Worm (Caenorhabditis elegans) whole organism, L3 larva: ENCODE data around the gene ntl-9.

Experiments
- R02D3.7 ChIP-seq: fragments of 150-350 bp; optimal IDR thresholded peaks from 2 replicates; lab custom pipeline; 2014; ENCODE audit warnings: missing biosample characterization, missing genetic modification characterization
- ceh-28 ChIP-seq: fragments of 150-350 bp; optimal IDR thresholded peaks from 2 replicates; lab custom pipeline; 2014; ENCODE audit warnings: missing biosample characterization, missing genetic modification reagents, missing genetic modification characterization
- ceh-9 ChIP-seq: sonication (generic microtip); optimal IDR thresholded peaks from 2 replicates; lab custom pipeline; 2018; ENCODE audit warnings: missing biosample characterization, missing genetic modification characterization
- daf-12 ChIP-seq: fragments of 150-350 bp; optimal IDR thresholded peaks from 2 replicates; lab custom pipeline; 2014; ENCODE audit warnings: missing biosample characterization, missing genetic modification reagents, missing genetic modification characterization
- egl-27 ChIP-seq: sonication (generic microtip); optimal IDR thresholded peaks from 4 replicates; lab custom pipeline; 2017; ENCODE audit warnings: missing biosample characterization, missing genetic modification reagents, missing genetic modification characterization
- elt-1 ChIP-seq: fragments of 150-350 bp; optimal IDR thresholded peaks from 2 replicates; lab custom pipeline; 2014; ENCODE audit warnings: missing biosample characterization, missing genetic modification characterization
- elt-2 ChIP-seq: sonication (generic microtip); optimal IDR thresholded peaks from 2 replicates; lab custom pipeline; 2016; ENCODE audit warnings: missing genetic modification reagents, mild to moderate bottlenecking, missing genetic modification characterization, missing compliant biosample characterization
- elt-3 ChIP-seq, 3 experiments: fragments of 150-350 bp in 1 of 3; sonication (generic microtip) in 2 of 3; optimal IDR thresholded peaks; 2 replicates in 2 of 3; 4 replicates in 1 of 3; lab custom pipeline; 2014 to 2017; ENCODE audit warnings: missing biosample characterization in 3 of 3, missing genetic modification characterization in 3 of 3
- eor-1 ChIP-seq, 2 experiments: fragments of 150-350 bp; optimal IDR thresholded peaks; 2 replicates each; lab custom pipeline; 2014 to 2018; ENCODE audit warnings: missing biosample characterization in 2 of 2, missing genetic modification characterization in 2 of 2
- fkh-10 ChIP-seq: sonication (generic microtip); optimal IDR thresholded peaks from 2 replicates; lab custom pipeline; 2017; ENCODE audit warnings: missing biosample characterization, missing genetic modification reagents, missing genetic modification characterization
- fos-1 ChIP-seq: fragments of 150-350 bp; optimal IDR thresholded peaks from 2 replicates; lab custom pipeline; 2014; ENCODE audit warnings: missing biosample characterization, missing genetic modification characterization
- hmg-11 ChIP-seq: sonication (generic microtip); optimal IDR thresholded peaks from 2 replicates; lab custom pipeline; 2016; ENCODE audit warnings: missing genetic modification characterization, missing compliant biosample characterization
- jun-1 ChIP-seq: fragments of 150-350 bp; optimal IDR thresholded peaks from 2 replicates; lab custom pipeline; 2014; ENCODE audit warnings: missing biosample characterization, missing genetic modification reagents, missing genetic modification characterization
- lin-15B ChIP-seq: fragments of 150-350 bp; optimal IDR thresholded peaks from 2 replicates; lab custom pipeline; 2014; ENCODE audit warnings: missing biosample characterization, missing genetic modification characterization
- lsy-12 ChIP-seq: sonication (generic microtip); optimal IDR thresholded peaks from 2 replicates; lab custom pipeline; 2016; ENCODE audit warnings: mild to moderate bottlenecking, missing genetic modification characterization, missing compliant biosample characterization
- mml-1 ChIP-seq: fragments of 150-350 bp; sonication (generic microtip); optimal IDR thresholded peaks from 3 replicates; lab custom pipeline; 2014; ENCODE audit warnings: missing biosample characterization, missing genetic modification characterization
- nfya-1 ChIP-seq: sonication (generic microtip); optimal IDR thresholded peaks from 2 replicates; lab custom pipeline; 2017; ENCODE audit warnings: missing genetic modification characterization, mild to moderate bottlenecking, missing compliant biosample characterization, antibody characterized with exemption, moderate library complexity; ENCODE audit not compliant: insufficient read depth
- nhr-11 ChIP-seq: fragments of 150-350 bp; optimal IDR thresholded peaks from 2 replicates; lab custom pipeline; 2014; ENCODE audit warnings: missing biosample characterization, missing genetic modification characterization
- nhr-23 ChIP-seq: fragments of 150-350 bp; optimal IDR thresholded peaks from 2 replicates; lab custom pipeline; 2014; ENCODE audit warnings: missing biosample characterization, missing genetic modification reagents, missing genetic modification characterization
- nhr-25 ChIP-seq: sonication (generic microtip); optimal IDR thresholded peaks from 2 replicates; lab custom pipeline; 2017; ENCODE audit warnings: missing biosample characterization, missing genetic modification characterization
- nhr-43 ChIP-seq: sonication (generic microtip); optimal IDR thresholded peaks from 2 replicates; lab custom pipeline; 2016; ENCODE audit warnings: mild to moderate bottlenecking, missing genetic modification characterization, missing compliant biosample characterization; ENCODE audit not compliant: poor library complexity, severe bottlenecking
- nhr-67 ChIP-seq: fragments of 150-350 bp; optimal IDR thresholded peaks from 2 replicates; lab custom pipeline; 2014; ENCODE audit warnings: missing biosample characterization, missing genetic modification characterization
- nhr-76 ChIP-seq: fragments of 150-350 bp; sonication (generic microtip); optimal IDR thresholded peaks from 5 replicates; lab custom pipeline; 2014; ENCODE audit warnings: missing biosample characterization, missing genetic modification characterization
- pha-4 ChIP-seq: fragments of 150-350 bp; optimal IDR thresholded peaks from 2 replicates; lab custom pipeline; 2014; ENCODE audit warnings: missing biosample characterization, missing genetic modification reagents, missing genetic modification characterization
- pqm-1 ChIP-seq: fragments of 150-350 bp; optimal IDR thresholded peaks from 2 replicates; lab custom pipeline; 2017; ENCODE audit warnings: missing biosample characterization, missing genetic modification characterization, inconsistent platforms
- sea-2 ChIP-seq: fragments of 150-350 bp; sonication (generic microtip); optimal IDR thresholded peaks from 4 replicates; lab custom pipeline; 2014; ENCODE audit warnings: missing biosample characterization, missing genetic modification reagents, missing genetic modification characterization
- skn-1 ChIP-seq: fragments of 150-350 bp; optimal IDR thresholded peaks from 2 replicates; lab custom pipeline; 2014; ENCODE audit warnings: missing biosample characterization, missing genetic modification characterization
- snpc-4 ChIP-seq: fragments of 150-350 bp; optimal IDR thresholded peaks from 2 replicates; lab custom pipeline; 2014; ENCODE audit warnings: missing biosample characterization, missing genetic modification characterization
- tbx-2 ChIP-seq: sonication (generic microtip); optimal IDR thresholded peaks from 2 replicates; lab custom pipeline; 2016; ENCODE audit warnings: mild to moderate bottlenecking, missing genetic modification characterization, missing compliant biosample characterization
- zag-1 ChIP-seq: fragments of 150-350 bp; optimal IDR thresholded peaks from 2 replicates; lab custom pipeline; 2014; ENCODE audit warnings: missing biosample characterization, missing genetic modification characterization
- ztf-4 ChIP-seq: fragments of 150-350 bp; optimal IDR thresholded peaks from 2 replicates; lab custom pipeline; 2014; ENCODE audit warnings: missing biosample characterization, missing genetic modification characterization

Gene ntl-9

ce11 chrIII:4906896-4907295, 37.4 kb upstream of the ntl-9 start, which contains the start of gene rom-1:
Gene rom-1 (plus strand): TSS chrIII:4907196.
- TF ChIP-seq nhr-23 (tag; lab: Kevin White, UChicago) (no peak), nfya-1 (tag; lab: Kevin White, UChicago) (no peak), daf-12 (tag; lab: Kevin White, UChicago) (no peak), nhr-11 (tag; lab: Kevin White, UChicago) (no peak), ceh-28 (tag; lab: Kevin White, UChicago) (no peak), elt-2 (tag; lab: Kevin White, UChicago) (no peak), tbx-2 (tag; lab: Kevin White, UChicago) (no peak)

ce11 chrIII:4909938-4910337, 34.4 kb upstream of the ntl-9 start, which contains the start of gene F26F4.12:
Gene F26F4.12 (minus strand): TSS chrIII:4910038.
- TF ChIP-seq ceh-9 (tag; lab: Kevin White, UChicago), result no peak
- TF ChIP-seq lsy-12 (tag; lab: Kevin White, UChicago), result no peak
- TF ChIP-seq fkh-10 (GFP tag; lab: Kevin White, UChicago), result no peak
- TF ChIP-seq skn-1, result no peak

ce11 chrIII:4910956-4911355, 33.4 kb upstream of the ntl-9 start, which contains the start of gene F26F4.2:
Gene F26F4.2 (plus strand): TSS chrIII:4911256.
- TF ChIP-seq fkh-10 (GFP tag; lab: Kevin White, UChicago) (no peak), elt-1 (tag; lab: Kevin White, UChicago) (no peak), elt-3 (tag; optimal IDR thresholded peaks at IDR 0.05; lab: Kevin White, UChicago) (no peak), egl-27 (tag; lab: Kevin White, UChicago) (no peak), nhr-23 (tag; lab: Kevin White, UChicago) (no peak), fos-1 (tag; lab: Kevin White, UChicago) (no peak), ceh-28 (tag; lab: Kevin White, UChicago) (no peak)

- TF ChIP-seq jun-1 (tag; lab: Kevin White, UChicago), result peak; percentile 22
- TF ChIP-seq elt-1 (tag; lab: Kevin White, UChicago), result no peak
- peak; percentile 43 for TF ChIP-seq pqm-1 (tag; lab: Kevin White, UChicago)
- no peak for TF ChIP-seq nhr-76 (tag; lab: Kevin White, UChicago)
- peak; percentile 65 for TF ChIP-seq nfya-1 (tag; lab: Kevin White, UChicago)
- TF ChIP-seq elt-2 (tag; lab: Kevin White, UChicago), result peak; percentile 6
- peak; percentile 53 for TF ChIP-seq snpc-4 (tag; lab: Kevin White, UChicago)
- TF ChIP-seq elt-3 (tag; optimal IDR thresholded peaks at IDR 0.05; lab: Kevin White, UChicago), result no peak
- peak; percentile 71 for TF ChIP-seq pha-4 (tag; lab: Kevin White, UChicago)
- TF ChIP-seq ztf-4 (tag; lab: Kevin White, UChicago), result no peak
- TF ChIP-seq nhr-43 (tag; lab: Kevin White, UChicago), result peak; percentile 90
- peak; percentile 48 for TF ChIP-seq nhr-23 (tag; lab: Kevin White, UChicago)
- TF ChIP-seq lin-15B (tag; lab: Kevin White, UChicago), result peak; percentile 80
- TF ChIP-seq hmg-11, result peak; percentile 33
These were observed 32.0 kb upstream of the ntl-9 start, which contains the start of the genes F26F4.9 and cee-1 for ce11 chrIII:4912317-4912716. Gene F26F4.9 (minus strand): TSS chrIII:4912521. Gene cee-1 (plus strand): TSS chrIII:4912699.

ce11 chrIII:4913736-4914135, 30.6 kb upstream of the ntl-9 start:
- TF ChIP-seq mml-1 (no peak), elt-3 (tag; optimal IDR thresholded peaks at IDR 0.05; lab: Kevin White, UChicago) (no peak), zag-1 (no peak), R02D3.7 (no peak), hmg-11 (no peak), eor-1 (tag; optimal IDR thresholded peaks at IDR 0.05; lab: Kevin White, UChicago) (no peak), pha-4 (tag; lab: Kevin White, UChicago) (no peak), nhr-67 (no peak), sea-2 (GFP tag; lab: Kevin White, UChicago) (no peak), egl-27 (tag; lab: Kevin White, UChicago) (no peak)

- TF ChIP-seq nhr-67 (no peak), pha-4 (tag; lab: Kevin White, UChicago) (no peak), sea-2 (GFP tag; lab: Kevin White, UChicago) (no peak), pqm-1 (tag; lab: Kevin White, UChicago) (no peak), nhr-25 (tag; lab: Kevin White, UChicago) (no peak)
These were observed 27.2 kb upstream of the ntl-9 start, which contains the start of gene rars-1 for ce11 chrIII:4917077-4917476. Gene rars-1 (minus strand): TSS chrIII:4917177.
